Fruit fly (Drosophila melanogaster) Kc167 (cell line): ENCODE measurements around the gene CG13999.

Experiments
- Sin3A ChIP-seq: fragments of >200 bp; optimal IDR thresholded peaks from 2 replicates; lab custom pipeline; 2018; ENCODE audit warnings: missing external identifiers
- h ChIP-seq: fragments of >200 bp; optimal IDR thresholded peaks from 3 replicates; lab custom pipeline; 2018; ENCODE audit warnings: missing external identifiers

dm6 chr2L:5975601-5976000 lies 19.3 kb upstream of the CG13999 start:
- TF ChIP-seq h (lab: Kevin White, UChicago) (no peak), Sin3A (lab: Kevin White, UChicago) (no peak)
